Fruit fly (Drosophila melanogaster): ENCODE measurements around the gene CG6908.

CG6908 gene

DNA sequence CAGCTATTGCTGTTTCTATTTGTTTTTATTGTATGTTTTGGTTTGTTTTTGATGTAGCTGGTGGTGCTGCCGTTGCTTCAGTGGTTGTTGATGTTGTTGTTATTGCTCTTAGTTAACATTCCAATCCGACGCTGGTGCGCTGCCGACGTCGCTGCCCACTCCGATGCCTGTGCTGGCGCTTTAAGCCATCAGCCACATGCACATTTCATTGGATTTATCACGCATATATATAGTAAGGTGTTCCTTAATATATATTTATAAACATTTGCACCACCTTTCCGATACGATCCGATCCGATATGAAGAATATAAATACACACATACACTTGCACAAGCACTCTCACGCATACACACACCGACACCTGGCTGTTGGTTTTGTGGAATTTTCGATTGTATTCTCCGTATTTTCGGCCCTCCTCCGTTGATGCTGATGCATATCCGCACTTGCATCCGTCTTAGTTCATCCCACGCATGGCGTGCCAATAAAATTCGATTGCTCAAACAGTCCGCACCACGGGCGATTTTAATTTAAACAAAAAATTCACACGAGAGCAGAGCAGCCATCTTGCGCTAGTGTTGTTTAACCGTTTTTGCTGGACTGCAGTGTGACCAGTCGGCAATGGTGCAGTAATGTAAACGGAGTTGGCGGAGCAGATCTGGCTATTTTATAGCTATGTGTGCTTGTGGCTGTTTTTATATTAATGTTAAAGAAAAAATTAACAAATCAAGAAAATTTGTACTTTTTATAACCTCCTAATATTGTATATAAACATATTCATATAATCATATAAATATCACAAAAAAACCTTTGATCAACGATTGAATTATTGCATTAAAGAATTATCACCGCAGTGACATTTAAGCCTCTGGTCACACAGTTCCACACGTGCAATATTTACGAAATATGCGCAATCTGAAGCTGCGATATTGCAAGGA is 39.5 kb downstream of the CG6908 start, which contains the start of the genes Csk and Elp1 (continued):
- TF ChIP-seq ken (GFP tag; IDR thresholded peaks at IDR 0.05) (peak; percentile 58; the same call in 1 of the 3 replicates), pita (GFP tag; optimal IDR thresholded peaks at IDR 0.05) (no peak), Fer1 (GFP tag; optimal IDR thresholded peaks at IDR 0.05) (peak; percentile 60), CG11560 (tag; IDR thresholded peaks at IDR 0.05) (no peak), CG2889 (GFP tag; IDR thresholded peaks at IDR 0.05) (no peak), CG11398 (GFP tag; optimal IDR thresholded peaks at IDR 0.05) (no peak), Rfx (GFP tag; IDR thresholded peaks at IDR 0.05) (peak; percentile 68; the same call in 1 of the 2 replicates), CG17361 (GFP tag; IDR thresholded peaks at IDR 0.05) (peak; percentile 76), CG11085 (GFP tag; IDR thresholded peaks at IDR 0.05) (peak; percentile 40; the same call in 1 of the 2 replicates), Antp (GFP tag; optimal IDR thresholded peaks at IDR 0.05) (peak; percentile 4), Nf-YB (GFP tag; optimal IDR thresholded peaks at IDR 0.05) (peak; percentile 22), Hmx (GFP tag; optimal IDR thresholded peaks at IDR 0.05) (no peak), vvl (GFP tag; IDR thresholded peaks at IDR 0.05) (peak; percentile 61), TFAM (GFP tag; optimal IDR thresholded peaks at IDR 0.05) (no peak), CG34376 (GFP tag; optimal IDR thresholded peaks at IDR 0.05) (peak; percentile 33), CG16779 (GFP tag; IDR thresholded peaks at IDR 0.05) (no peak), maf-S (GFP tag; optimal IDR thresholded peaks at IDR 0.05) (no peak), Atf3 (GFP tag; optimal IDR thresholded peaks at IDR 0.05) (no peak), CG17802 (tag; optimal IDR thresholded peaks at IDR 0.05) (no peak), pros (GFP tag; optimal IDR thresholded peaks at IDR 0.05) (no peak), CG7839 (tag; optimal IDR thresholded peaks at IDR 0.05) (peak; percentile 64), ssp (GFP tag; IDR thresholded peaks at IDR 0.05) (0 out of 2 replicates have a peak, but pooled peaks have one; percentile 12), NfI (GFP tag; optimal IDR thresholded peaks at IDR 0.05) (peak; percentile 57), Atf6 (GFP tag; IDR thresholded peaks at IDR 0.05) (0 out of 2 replicates have a peak, but pooled peaks have one; percentile 17), Gsc (GFP tag; IDR thresholded peaks at IDR 0.05) (no peak), mam (GFP tag; optimal IDR thresholded peaks at IDR 0.05) (peak; percentile 20), CG30431 (GFP tag; optimal IDR thresholded peaks at IDR 0.05) (peak; percentile 26), ci (GFP tag; IDR thresholded peaks at IDR 0.05) (0 out of 3 replicates have a peak, but pooled peaks have one; percentile 32), eve (GFP tag; optimal IDR thresholded peaks at IDR 0.05) (peak in 1 of 2 experiments; percentile 50), CG15696 (tag; optimal IDR thresholded peaks at IDR 0.05) (peak; percentile 68), tx (GFP tag; optimal IDR thresholded peaks at IDR 0.05) (no peak), CG12104 (GFP tag; optimal IDR thresholded peaks at IDR 0.05) (peak; percentile 68), CG18011 (GFP tag; optimal IDR thresholded peaks at IDR 0.05) (no peak), sim (GFP tag; IDR thresholded peaks at IDR 0.05) (no peak), CG11504 (tag; optimal IDR thresholded peaks at IDR 0.05) (peak; percentile 75), CG2129 (GFP tag; IDR thresholded peaks at IDR 0.05; ENCODE audit: partially characterized antibody) (no peak), Sry-β (GFP tag; optimal IDR thresholded peaks at IDR 0.05) (peak; percentile 95), Doc2 (GFP tag; IDR thresholded peaks at IDR 0.05) (no peak), klu (GFP tag; IDR thresholded peaks at IDR 0.05) (no peak), CG2199 (GFP tag; IDR thresholded peaks at IDR 0.05) (no peak), MESR4 (GFP tag; optimal IDR thresholded peaks at IDR 0.05) (peak; percentile 97), toy (GFP tag; IDR thresholded peaks at IDR 0.05) (no peak), so (GFP tag; IDR thresholded peaks at IDR 0.05) (no peak), CG32532 (GFP tag; IDR thresholded peaks at IDR 0.05) (peak; percentile 39; the same call in 1 of the 2 replicates), schlank (tag; optimal IDR thresholded peaks at IDR 0.05) (no peak), tll (GFP tag; optimal IDR thresholded peaks at IDR 0.05) (no peak), unc-4 (GFP tag; IDR thresholded peaks at IDR 0.05; ENCODE audit: partially characterized antibody) (0 out of 2 replicates have a peak, but pooled peaks have one; percentile 13), gt (GFP tag; IDR thresholded peaks at IDR 0.05) (no peak), CG9876 (GFP tag; optimal IDR thresholded peaks at IDR 0.05) (no peak)
